Worm (Caenorhabditis elegans): ENCODE results near the gene Y43F8B.7.

DNA sequence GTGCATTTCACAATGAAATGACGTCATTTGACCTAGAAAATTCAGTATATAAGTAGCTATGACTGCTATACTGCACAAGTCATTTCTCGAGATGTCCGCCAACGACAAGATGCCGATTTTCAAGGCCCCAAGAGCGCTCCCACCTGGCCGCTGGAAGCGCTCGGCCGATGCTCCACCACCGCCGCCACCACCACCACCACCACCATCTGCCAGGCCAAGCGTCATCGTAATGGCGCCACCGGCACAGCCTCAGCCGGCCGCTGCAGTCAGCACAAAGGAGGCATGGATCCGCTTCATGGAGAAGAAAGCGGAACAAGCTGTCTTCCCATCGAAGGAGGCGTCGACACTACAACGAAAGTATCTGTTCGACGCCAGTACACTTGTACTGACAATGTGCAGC lies 5.3 kb upstream of the Y43F8B.7 start, which contains the start of gene Y43F8B.28:
- TF ChIP-seq ztf-1 (GFP tag; conservative IDR thresholded peaks at IDR 0.05) (no peak), zag-1 (tag; optimal IDR thresholded peaks at IDR 0.05) (no peak), lsy-2 (tag; optimal IDR thresholded peaks at IDR 0.05) (no peak), elt-1 (tag; optimal IDR thresholded peaks at IDR 0.05) (no peak), unc-55 (GFP tag; optimal IDR thresholded peaks at IDR 0.05) (no peak), snpc-4 (tag; optimal IDR thresholded peaks at IDR 0.05) (no peak), F13H6.1 (tag; optimal IDR thresholded peaks at IDR 0.05) (no peak), lin-39 (tag; optimal IDR thresholded peaks at IDR 0.05) (no peak), ama-1 (optimal IDR thresholded peaks at IDR 0.05) (no peak), mab-5 (tag; optimal IDR thresholded peaks at IDR 0.05) (no peak), unc-62 (GFP tag; optimal IDR thresholded peaks at IDR 0.05) (no peak), aly-2 (tag; optimal IDR thresholded peaks at IDR 0.05) (no peak), nhr-77 (tag; optimal IDR thresholded peaks at IDR 0.05) (no peak), unc-39 (tag; optimal IDR thresholded peaks at IDR 0.05) (no peak)

All from whole organism, L2 larva.